Fruit fly (Drosophila melanogaster) whole organism: Measurements from ENCODE around the gene CG12617.

Experiments
- CG8478 ChIP-seq: fragments of >200 bp; optimal IDR thresholded peaks from 2 replicates; lab custom pipeline; 2018; ENCODE audit warnings: inconsistent platforms
- Dll ChIP-seq: fragments of >200 bp; optimal IDR thresholded peaks from 2 replicates; lab custom pipeline; 2017
- EcR ChIP-seq, 2 experiments: fragments of >200 bp; optimal IDR thresholded peaks; 2 replicates each; lab custom pipeline; 2017; ENCODE audit warnings: missing biosample characterization in 2 of 2, missing genetic modification characterization in 2 of 2, missing genetic modification reagents in 2 of 2
- pan ChIP-seq: fragments of >200 bp; optimal IDR thresholded peaks from 2 replicates; lab custom pipeline; 2017
- psq ChIP-seq: fragments of >200 bp; optimal IDR thresholded peaks from 2 replicates; lab custom pipeline; 2017
- usp ChIP-seq: fragments of >200 bp; optimal IDR thresholded peaks from 2 replicates; lab custom pipeline; 2017; ENCODE audit warnings: missing biosample characterization, missing genetic modification characterization, mixed read lengths

- TF ChIP-seq Dll (lab: Kevin White, UChicago) (no peak), psq (lab: Kevin White, UChicago) (no peak), CG8478 (lab: Kevin White, UChicago) (no peak), pan (lab: Kevin White, UChicago) (no peak), usp (no peak), EcR (GFP tag; optimal IDR thresholded peaks at IDR 0.05; lab: Kevin White, UChicago) (no peak)
Observed at dm6 chr2L:20293940-20294339, 553 bp upstream of the CG12617 start.
